Worm (Caenorhabditis elegans): Measurements from ENCODE around the gene gmps-1.

DNA sequence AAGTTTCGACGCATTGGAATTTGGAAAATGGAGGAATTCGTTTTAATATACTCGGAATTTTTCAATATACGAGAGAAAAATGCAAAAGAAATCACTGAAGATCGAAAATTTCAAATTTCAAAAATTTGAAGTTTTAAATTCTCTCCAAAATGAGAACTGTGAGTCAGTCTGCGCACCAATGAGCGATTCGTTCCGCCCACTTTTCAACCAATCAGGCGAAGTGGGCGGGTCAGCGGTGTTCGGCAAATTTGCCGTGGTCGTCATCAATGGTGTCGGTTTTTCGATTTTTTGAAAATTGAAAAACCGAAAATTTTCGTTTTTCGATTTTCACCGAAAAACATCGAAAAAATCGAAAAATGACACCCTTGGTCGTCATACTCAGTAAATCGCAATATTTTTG is 30.0 kb downstream of the gmps-1 start:
- TF ChIP-seq nhr-77 (tag; optimal IDR thresholded peaks at IDR 0.05) (no peak), aha-1 (tag) (no peak)
